Worm (Caenorhabditis elegans) whole organism, mixed stage, embryonic: Measurements from ENCODE around the gene hrg-3.

Experiments
- bed-3 ChIP-seq: fragments of 200-800 bp; sonication (Bioruptor generic); optimal IDR thresholded peaks from 3 replicates; lab custom pipeline; 2018; ENCODE audit warnings: mild to moderate bottlenecking, missing genetic modification characterization, moderate library complexity, missing compliant biosample characterization
- ces-1 ChIP-seq: fragments of 150-350 bp; optimal IDR thresholded peaks from 2 replicates; lab custom pipeline; 2014; ENCODE audit warnings: missing biosample characterization, missing genetic modification reagents, missing genetic modification characterization
- lsy-2 ChIP-seq: fragments of 150-350 bp; optimal IDR thresholded peaks from 2 replicates; lab custom pipeline; 2014; ENCODE audit warnings: missing biosample characterization, missing genetic modification characterization
- nhr-76 ChIP-seq: sonication (generic microtip); optimal IDR thresholded peaks from 2 replicates; lab custom pipeline; 2017; ENCODE audit warnings: missing biosample characterization, missing genetic modification characterization
- pha-4 ChIP-seq: fragments of 150-350 bp; optimal IDR thresholded peaks from 2 replicates; lab custom pipeline; 2018; ENCODE audit warnings: missing biosample characterization, missing genetic modification reagents, missing genetic modification characterization
- unc-39 ChIP-seq: fragments of 150-350 bp; optimal IDR thresholded peaks from 2 replicates; lab custom pipeline; 2014; ENCODE audit warnings: missing biosample characterization, missing genetic modification characterization
- unc-62 ChIP-seq: fragments of 150-350 bp; optimal IDR thresholded peaks from 2 replicates; lab custom pipeline; 2014; ENCODE audit warnings: missing biosample characterization, missing genetic modification reagents, missing genetic modification characterization

- TF ChIP-seq pha-4 (tag; lab: Kevin White, UChicago) (no peak), unc-39 (tag; lab: Kevin White, UChicago) (no peak), lsy-2 (tag; lab: Kevin White, UChicago) (no peak), bed-3 (GFP tag; lab: Kevin White, UChicago) (no peak), nhr-76 (tag; lab: Kevin White, UChicago) (no peak), ces-1 (no peak), unc-62 (no peak)
Measured at ce11 chrV:9757884-9758283, 1.6 kb downstream of the hrg-3 start, which contains the start of gene F58E6.11.
